Worm (Caenorhabditis elegans): ENCODE results near the gene egrh-2.

egrh-2 gene

DNA sequence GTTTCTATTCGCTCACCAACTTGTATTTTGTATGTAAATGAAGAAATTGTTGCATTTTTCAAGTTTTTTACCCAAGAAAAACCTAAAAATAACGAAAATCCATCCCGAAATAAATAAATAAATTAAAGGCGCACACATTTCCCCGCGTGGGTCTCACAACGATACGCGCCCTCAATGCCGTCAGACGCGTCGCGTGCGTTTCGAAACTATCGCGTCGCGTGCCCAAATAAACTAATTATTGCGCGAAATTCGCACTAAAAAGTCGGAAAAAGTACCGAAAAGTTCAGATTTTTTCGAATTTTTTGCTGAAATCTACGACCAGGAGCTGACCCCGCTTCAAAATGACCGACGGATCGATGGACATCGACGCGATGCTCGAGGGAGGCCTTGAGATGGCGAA lies 22.2 kb upstream of the egrh-2 start, which contains the start of gene rbm-39 (continued):
- TF ChIP-seq hlh-4 (tag; optimal IDR thresholded peaks at IDR 0.05), result no peak
- TF ChIP-seq zag-1 (tag; optimal IDR thresholded peaks at IDR 0.05), result no peak
- peak; percentile 89 for TF ChIP-seq vab-15 (tag; optimal IDR thresholded peaks at IDR 0.05)
- peak; percentile 95 for TF ChIP-seq isw-1 (GFP tag; IDR thresholded peaks at IDR 0.05)
- no peak for TF ChIP-seq pqm-1 (tag; optimal IDR thresholded peaks at IDR 0.05)
- peak; percentile 72 for TF ChIP-seq zip-4 (GFP tag; optimal IDR thresholded peaks at IDR 0.05)
- TF ChIP-seq nhr-77 (tag; optimal IDR thresholded peaks at IDR 0.05), result peak; percentile 64
- TF ChIP-seq hlh-17 (GFP tag; optimal IDR thresholded peaks at IDR 0.05; ENCODE audit: borderline replicate concordance), result no peak
- no peak for TF ChIP-seq nhr-28 (tag; optimal IDR thresholded peaks at IDR 0.05)
- peak; percentile 64 for TF ChIP-seq irx-1 (tag; optimal IDR thresholded peaks at IDR 0.05)
- TF ChIP-seq ets-5 (GFP tag; IDR thresholded peaks at IDR 0.05), result no peak
- peak; percentile 83 for TF ChIP-seq nhr-20 (tag; optimal IDR thresholded peaks at IDR 0.05)
- TF ChIP-seq rnt-1 (tag; optimal IDR thresholded peaks at IDR 0.05), result peak; percentile 78
- peak; percentile 88 for TF ChIP-seq lin-14 (GFP tag; optimal IDR thresholded peaks at IDR 0.05)
- TF ChIP-seq dpl-1 (GFP tag; optimal IDR thresholded peaks at IDR 0.05), result peak; percentile 75 to 85 (median 80)
- TF ChIP-seq sox-4 (tag; optimal IDR thresholded peaks at IDR 0.05), result peak; percentile 29
- peak; percentile 93 for TF ChIP-seq snu-23 (GFP tag; optimal IDR thresholded peaks at IDR 0.05)
- no peak for TF ChIP-seq ceh-90 (tag; optimal IDR thresholded peaks at IDR 0.05)
- no peak for TF ChIP-seq aha-1 (tag; optimal IDR thresholded peaks at IDR 0.05)
- peak in 2 of 6 experiments; percentile 57 to 88 for TF ChIP-seq elt-3 (tag; optimal IDR thresholded peaks at IDR 0.05)
- TF ChIP-seq mep-1 (tag; optimal IDR thresholded peaks at IDR 0.05), result peak; percentile 91
- TF ChIP-seq Y116A8C.19 (tag; optimal IDR thresholded peaks at IDR 0.05; ENCODE audit: borderline replicate concordance), result no peak
- TF ChIP-seq efl-3 (GFP tag; optimal IDR thresholded peaks at IDR 0.05), result no peak
- TF ChIP-seq ceh-88 (GFP tag; IDR thresholded peaks at IDR 0.05), result peak; percentile 40; the same call in 1 of the 2 replicates
- peak; percentile 92 for TF ChIP-seq nhr-47 (tag; optimal IDR thresholded peaks at IDR 0.05)
- peak in 1 of 2 experiments; percentile 78 for TF ChIP-seq mdl-1 (tag; optimal IDR thresholded peaks at IDR 0.05)
- peak; percentile 8 for TF ChIP-seq egl-13 (tag; optimal IDR thresholded peaks at IDR 0.05)
- peak; percentile 54 for TF ChIP-seq sup-37 (GFP tag; optimal IDR thresholded peaks at IDR 0.05)
- peak; percentile 68 for TF ChIP-seq C04F5.9 (tag; optimal IDR thresholded peaks at IDR 0.05)
- TF ChIP-seq unc-62 (GFP tag; optimal IDR thresholded peaks at IDR 0.05), result no peak
- TF ChIP-seq ceh-63 (GFP tag; optimal IDR thresholded peaks at IDR 0.05), result no peak
- peak; percentile 90 for TF ChIP-seq lin-13 (GFP tag; optimal IDR thresholded peaks at IDR 0.05)
- TF ChIP-seq dsc-1 (tag; optimal IDR thresholded peaks at IDR 0.05), result peak; percentile 80
- TF ChIP-seq swsn-7 (tag; optimal IDR thresholded peaks at IDR 0.05), result peak; percentile 88
- TF ChIP-seq alr-1 (tag; optimal IDR thresholded peaks at IDR 0.05; ENCODE audit: borderline replicate concordance), result no peak
- TF ChIP-seq lin-39 (tag; optimal IDR thresholded peaks at IDR 0.05), result peak; percentile 34
- peak; percentile 69 for TF ChIP-seq nhr-90 (tag; optimal IDR thresholded peaks at IDR 0.05; ENCODE audit: poor library complexity)
- TF ChIP-seq C16A3.4 (tag; optimal IDR thresholded peaks at IDR 0.05), result peak; percentile 91
- TF ChIP-seq ceh-82 (tag; optimal IDR thresholded peaks at IDR 0.05), result peak; percentile 88 to 96 (median 91)
- peak; percentile 88 for TF ChIP-seq skn-1 (tag; optimal IDR thresholded peaks at IDR 0.05)

DNA sequence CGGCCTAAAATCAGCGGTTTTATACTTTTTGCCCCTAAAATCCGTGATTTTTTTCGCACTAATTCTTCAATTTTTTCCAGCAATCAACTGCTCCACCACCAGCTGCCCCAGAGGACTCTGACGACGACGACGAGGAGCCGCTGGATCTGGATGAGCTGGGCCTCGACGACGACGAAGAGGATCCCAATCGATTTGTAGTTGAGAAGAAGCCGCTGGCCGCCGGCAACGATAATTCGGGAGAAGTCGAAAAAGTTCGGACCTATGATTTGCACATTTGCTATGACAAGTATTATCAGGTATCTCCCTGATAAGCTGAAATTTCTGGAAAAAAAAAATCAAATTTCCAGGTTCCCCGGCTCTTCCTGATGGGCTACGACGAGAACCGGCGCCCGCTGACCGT lies 21.5 kb upstream of the egrh-2 start:
- no peak for TF ChIP-seq unc-98 (GFP tag; IDR thresholded peaks at IDR 0.05)

DNA sequence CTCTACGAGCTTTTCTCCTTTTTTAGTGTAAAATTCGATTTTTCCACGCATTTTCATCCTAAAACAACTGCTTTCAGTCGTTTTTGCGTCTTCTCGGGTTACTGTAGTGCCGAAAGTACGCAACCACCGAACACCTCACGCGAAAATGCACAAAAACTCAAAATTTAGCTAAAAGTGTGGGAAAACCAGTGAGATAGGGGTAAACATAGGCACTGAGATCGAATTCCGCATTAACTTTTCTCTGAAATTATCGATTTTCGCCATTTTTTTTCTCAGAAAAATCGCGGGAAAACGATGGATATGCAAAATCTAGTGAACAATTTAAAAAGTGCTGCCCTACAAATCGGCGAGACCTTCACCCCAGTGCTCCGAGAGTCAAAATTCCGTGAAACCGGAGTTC lies 20.0 kb upstream of the egrh-2 start, which contains the start of gene atg-3:
atg-3 (plus strand) TSS at position 301 of the 400 bp plus-strand sequence.
- TF ChIP-seq nhr-11 (tag; optimal IDR thresholded peaks at IDR 0.05), result no peak
- no peak for TF ChIP-seq alr-1 (tag; optimal IDR thresholded peaks at IDR 0.05; ENCODE audit: borderline replicate concordance)
- no peak for TF ChIP-seq pag-3 (tag; optimal IDR thresholded peaks at IDR 0.05; ENCODE audit: borderline replicate concordance, insufficient read depth)
- no peak for TF ChIP-seq unc-130 (tag; optimal IDR thresholded peaks at IDR 0.05)
- TF ChIP-seq fos-1 (tag; optimal IDR thresholded peaks at IDR 0.05), result no peak
- TF ChIP-seq grh-1 (GFP tag; IDR thresholded peaks at IDR 0.05), result no peak
- TF ChIP-seq elt-3 (tag; optimal IDR thresholded peaks at IDR 0.05), result no peak
- TF ChIP-seq sox-4 (tag; optimal IDR thresholded peaks at IDR 0.05), result no peak
